Fruit fly (Drosophila melanogaster) whole organism, wandering third instar larva: ENCODE measurements around the gene salt.

Experiments used
- Dfd ChIP-seq: fragments of >200 bp; optimal IDR thresholded peaks from 2 replicates; lab custom pipeline; 2017; ENCODE audit warnings: missing biosample characterization, missing genetic modification characterization
- Hr78 ChIP-seq: fragments of >200 bp; optimal IDR thresholded peaks from 2 replicates; lab custom pipeline; 2017; ENCODE audit warnings: missing biosample characterization, missing genetic modification characterization
- Myc ChIP-seq: fragments of >200 bp; optimal IDR thresholded peaks from 2 replicates; lab custom pipeline; 2017

DNA sequence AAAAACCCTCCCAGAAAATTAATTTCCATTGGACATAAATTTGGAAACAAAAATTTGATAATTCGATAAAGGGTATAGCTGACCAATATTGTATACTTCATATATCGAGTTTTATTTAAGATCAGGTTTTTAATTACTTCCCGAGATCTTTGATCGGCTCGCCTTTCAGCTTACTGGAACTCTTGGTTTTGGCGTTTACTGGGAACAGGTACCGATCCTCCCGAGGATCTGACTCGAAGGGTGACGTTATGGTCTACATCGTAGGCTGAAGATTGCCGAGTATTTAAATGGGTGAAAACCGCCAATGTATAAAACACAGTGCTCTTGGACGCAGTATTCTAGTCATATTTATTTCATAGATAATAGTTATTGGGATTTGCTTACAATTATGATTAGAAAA lies 46.3 kb downstream of the salt start, which contains the start of gene CG42693:
- no peak for TF ChIP-seq Dfd
- no peak for TF ChIP-seq Hr78 (GFP tag; lab: Kevin White, UChicago)
- TF ChIP-seq Myc, result no peak
